Fruit fly (Drosophila melanogaster) whole organism, embryonic: ENCODE measurements around the gene Naam.
A peak's percentile ranks its signal among the peaks of the same experiment; 100 is the strongest.

Source experiments
- CG16813 ChIP-seq: fragments of 200-800 bp; sonication (Bioruptor generic); IDR thresholded peaks from 3 replicates; pipeline ENCODE4 v1.3.6; 2022; ENCODE audit warnings: missing biosample characterization, missing genetic modification characterization; ENCODE audit not compliant: partially characterized antibody
- Dfd ChIP-seq, 2 experiments: fragments of >200 bp; optimal IDR thresholded peaks; 2 replicates each; lab custom pipeline; 2017; ENCODE audit warnings: missing biosample characterization in 2 of 2, missing genetic modification characterization in 2 of 2
- GATAe ChIP-seq: fragments of 200-800 bp; sonication (Bioruptor generic); conservative IDR thresholded peaks from 2 replicates; pipeline ENCODE4 v1.3.6; 2022; ENCODE audit warnings: missing biosample characterization, missing genetic modification characterization
- Hey ChIP-seq: fragments of 200-800 bp; sonication (Bioruptor generic); optimal IDR thresholded peaks from 3 replicates; lab custom pipeline; 2018; ENCODE audit warnings: missing biosample characterization, mild to moderate bottlenecking, missing genetic modification characterization
- Hr78 ChIP-seq, 2 experiments: fragments of 200-800 bp in 1 of 2; fragments of >200 bp in 1 of 2; sonication (Bioruptor generic) in 1 of 2; optimal IDR thresholded peaks; 2 replicates each; lab custom pipeline; 2017 to 2019; ENCODE audit warnings: missing biosample characterization in 2 of 2, missing genetic modification characterization in 2 of 2, mild to moderate bottlenecking in 1 of 2, moderate library complexity in 1 of 2
- crol ChIP-seq: fragments of 200-800 bp; sonication (Bioruptor generic); IDR thresholded peaks from 2 replicates; pipeline ENCODE4 v1.3.6; 2022; ENCODE audit warnings: missing biosample characterization, missing genetic modification characterization
- exex ChIP-seq: fragments of 200-800 bp; sonication (Bioruptor generic); optimal IDR thresholded peaks from 4 replicates; lab custom pipeline; 2018; ENCODE audit warnings: missing biosample characterization, mild to moderate bottlenecking, missing genetic modification characterization, moderate library complexity
- onecut ChIP-seq: fragments of 200-800 bp; sonication (Bioruptor generic); IDR thresholded peaks from 2 replicates; pipeline ENCODE4 v1.3.6; 2022; ENCODE audit warnings: missing biosample characterization, missing genetic modification characterization
- phol ChIP-seq: fragments of 200-800 bp; sonication (Bioruptor generic); optimal IDR thresholded peaks from 3 replicates; lab custom pipeline; 2018; ENCODE audit warnings: missing biosample characterization, mild to moderate bottlenecking, missing genetic modification characterization, moderate library complexity
- sug ChIP-seq: fragments of 200-800 bp; optimal IDR thresholded peaks from 2 replicates; lab custom pipeline; 2019; ENCODE audit warnings: missing biosample characterization, mild to moderate bottlenecking, missing genetic modification characterization, moderate library complexity
- ttk ChIP-seq: fragments of 200-800 bp; sonication (Bioruptor generic); IDR thresholded peaks from 2 replicates; pipeline ENCODE4 v2.1.2; 2022; ENCODE audit warnings: missing biosample characterization, missing genetic modification characterization

Naam gene

DNA sequence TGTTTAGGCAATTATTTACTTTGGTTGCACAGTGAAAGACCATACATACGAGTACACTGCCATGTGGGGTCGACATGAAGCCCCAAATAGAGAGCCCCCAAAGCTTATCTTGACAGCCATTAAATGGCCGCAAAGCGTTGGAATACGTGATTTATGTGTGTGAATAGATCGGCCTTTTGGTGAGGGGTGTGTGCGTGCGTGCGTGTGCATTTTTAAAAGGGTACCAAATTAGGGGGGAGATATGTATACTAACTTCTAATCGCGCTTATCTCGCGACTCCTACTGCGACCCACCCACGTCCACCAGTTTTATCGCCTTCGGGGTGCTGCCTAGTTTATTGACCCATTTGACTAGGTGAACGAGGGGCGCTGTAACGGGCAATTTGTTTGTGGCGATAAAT, 71.6 kb downstream of the Naam start:
- TF ChIP-seq Dfd (GFP tag; optimal IDR thresholded peaks at IDR 0.05; lab: Kevin White, UChicago) (no peak), Hey (tag; lab: Kevin White, UChicago) (peak; percentile 65), CG16813 (GFP tag; lab: Robert Waterston, UW) (no peak), Hr78 (GFP tag; optimal IDR thresholded peaks at IDR 0.05; lab: Kevin White, UChicago) (peak in 1 of 2 experiments; percentile 68), GATAe (GFP tag; lab: Robert Waterston, UW) (0 out of 2 replicates have a peak, but pooled peaks have one; percentile 30), sug (tag; lab: Kevin White, UChicago) (peak; percentile 92), exex (tag; lab: Kevin White, UChicago) (peak; percentile 8), crol (GFP tag; lab: Robert Waterston, UW) (peak; percentile 43; the same call in 1 of the 2 replicates), onecut (GFP tag; lab: Robert Waterston, UW) (no peak), phol (tag; lab: Kevin White, UChicago) (no peak), ttk (GFP tag; lab: Robert Waterston, UW) (0 out of 2 replicates have a peak, but pooled peaks have one; percentile 30)
